Fruit fly (Drosophila melanogaster): ENCODE results near the gene yip2.

The yip2 gene

dm6 chr2L:9897296-9897695 is 17.8 kb upstream of the yip2 start, which contains the start of gene RpS2 (continued):
- peak; percentile 8 for TF ChIP-seq CG18262 (tag; optimal IDR thresholded peaks at IDR 0.05)
- no peak for TF ChIP-seq CG6683 (GFP tag; optimal IDR thresholded peaks at IDR 0.05)
- TF ChIP-seq CG4424 (GFP tag; optimal IDR thresholded peaks at IDR 0.05) = no peak
- peak; percentile 99 for TF ChIP-seq Doc3 (GFP tag; IDR thresholded peaks at IDR 0.05; ENCODE audit: partially characterized antibody)
- peak; percentile 99 for TF ChIP-seq CG6791 (GFP tag; IDR thresholded peaks at IDR 0.05; ENCODE audit: partially characterized antibody)
- peak in 1 of 2 experiments; percentile 5 for TF ChIP-seq Hr51 (GFP tag; optimal IDR thresholded peaks at IDR 0.05)
- peak; percentile 90 for TF ChIP-seq CG1603 (tag; optimal IDR thresholded peaks at IDR 0.05)
- peak; percentile 5 for TF ChIP-seq CG10147 (GFP tag; optimal IDR thresholded peaks at IDR 0.05)
- TF ChIP-seq Sox100B (GFP tag; optimal IDR thresholded peaks at IDR 0.05) = peak; percentile 23
- peak; percentile 67 for TF ChIP-seq PHDP (tag; optimal IDR thresholded peaks at IDR 0.05)
- peak; percentile 11 for TF ChIP-seq zfh2 (GFP tag; optimal IDR thresholded peaks at IDR 0.05)
- TF ChIP-seq B-H2 (GFP tag; optimal IDR thresholded peaks at IDR 0.05) = peak; percentile 77
- peak; percentile 31 for TF ChIP-seq CG17359 (tag; optimal IDR thresholded peaks at IDR 0.05)
- no peak for TF ChIP-seq fru (optimal IDR thresholded peaks at IDR 0.05)
- TF ChIP-seq sim (GFP tag; IDR thresholded peaks at IDR 0.05) = no peak
- peak; percentile 5 for TF ChIP-seq CG8388 (GFP tag; optimal IDR thresholded peaks at IDR 0.05)
- peak; percentile 13 for TF ChIP-seq CG2875 (GFP tag; optimal IDR thresholded peaks at IDR 0.05)
- TF ChIP-seq CG15696 (tag; optimal IDR thresholded peaks at IDR 0.05) = no peak
- peak; percentile 21 for TF ChIP-seq Dek (tag; optimal IDR thresholded peaks at IDR 0.05)
- peak; percentile 65 for TF ChIP-seq CG12391 (tag; optimal IDR thresholded peaks at IDR 0.05)
- no peak for TF ChIP-seq ara (GFP tag; IDR thresholded peaks at IDR 0.05)
- peak; percentile 18; the same call in 1 of the 3 replicates for TF ChIP-seq jigr1 (GFP tag; IDR thresholded peaks at IDR 0.05)
- TF ChIP-seq CG13894 (tag; optimal IDR thresholded peaks at IDR 0.05) = peak; percentile 69
- peak; percentile 18 for TF ChIP-seq CG12155 (GFP tag; optimal IDR thresholded peaks at IDR 0.05)
- TF ChIP-seq ase (GFP tag; IDR thresholded peaks at IDR 0.05) = no peak
- TF ChIP-seq onecut (GFP tag; IDR thresholded peaks at IDR 0.05) = peak; percentile 47; the same call in 1 of the 2 replicates
- TF ChIP-seq CG8281 (tag; optimal IDR thresholded peaks at IDR 0.05) = no peak
- peak; percentile 5 for TF ChIP-seq Dad (GFP tag; optimal IDR thresholded peaks at IDR 0.05)
- peak; percentile 8; the same call in 1 of the 4 replicates for TF ChIP-seq Gug (GFP tag; IDR thresholded peaks at IDR 0.05)
- TF ChIP-seq CG32767 (GFP tag; IDR thresholded peaks at IDR 0.05) = no peak
- TF ChIP-seq CG12744 (GFP tag; optimal IDR thresholded peaks at IDR 0.05) = no peak
- TF ChIP-seq Poxn (GFP tag; IDR thresholded peaks at IDR 0.05) = no peak
- TF ChIP-seq CG13624 (GFP tag; optimal IDR thresholded peaks at IDR 0.05) = peak; percentile 33
- peak; percentile 42 for TF ChIP-seq Max (GFP tag; optimal IDR thresholded peaks at IDR 0.05)
- no peak for TF ChIP-seq CG7372 (GFP tag; IDR thresholded peaks at IDR 0.05)
- TF ChIP-seq Oaz (GFP tag; IDR thresholded peaks at IDR 0.05) = no peak
- TF ChIP-seq ac (GFP tag; optimal IDR thresholded peaks at IDR 0.05) = peak; percentile 10
- TF ChIP-seq Ravus (GFP tag; IDR thresholded peaks at IDR 0.05) = no peak
- TF ChIP-seq dati (GFP tag; IDR thresholded peaks at IDR 0.05) = no peak
- TF ChIP-seq kni (GFP tag; optimal IDR thresholded peaks at IDR 0.05) = peak; percentile 38
- no peak for TF ChIP-seq CG10431 (GFP tag; optimal IDR thresholded peaks at IDR 0.05)
- TF ChIP-seq CG14965 (GFP tag; optimal IDR thresholded peaks at IDR 0.05; ENCODE audit: borderline replicate concordance) = no peak
- TF ChIP-seq bcd (GFP tag; optimal IDR thresholded peaks at IDR 0.05) = peak; percentile 9
- no peak for TF ChIP-seq lmd (GFP tag; IDR thresholded peaks at IDR 0.05)
- peak; percentile 65 for TF ChIP-seq sob (GFP tag; IDR thresholded peaks at IDR 0.05)
- no peak for TF ChIP-seq CG31388 (GFP tag; optimal IDR thresholded peaks at IDR 0.05)
- 0 out of 2 replicates have a peak, but pooled peaks have one; percentile 17 for TF ChIP-seq HLH3B (GFP tag; IDR thresholded peaks at IDR 0.05)
- no peak for TF ChIP-seq dmrt99B (tag; optimal IDR thresholded peaks at IDR 0.05)
- TF ChIP-seq toy (GFP tag; IDR thresholded peaks at IDR 0.05) = no peak
- TF ChIP-seq sug (tag; optimal IDR thresholded peaks at IDR 0.05) = peak; percentile 26
- TF ChIP-seq trem (tag; optimal IDR thresholded peaks at IDR 0.05) = no peak

All from whole organism, embryonic.